Fruit fly (Drosophila melanogaster): ENCODE measurements around the gene oc.

dm6 chrX:8677434-8677833 is 27.0 kb upstream of the oc start:
- TF ChIP-seq Atf-2 (GFP tag; optimal IDR thresholded peaks at IDR 0.05), result no peak
- no peak for TF ChIP-seq Bdp1 (GFP tag; optimal IDR thresholded peaks at IDR 0.05)
- no peak for TF ChIP-seq B-H2 (GFP tag; optimal IDR thresholded peaks at IDR 0.05)
- TF ChIP-seq zf30C (GFP tag; optimal IDR thresholded peaks at IDR 0.05), result no peak
- TF ChIP-seq Doc3 (GFP tag; IDR thresholded peaks at IDR 0.05; ENCODE audit: partially characterized antibody), result no peak
